Worm (Caenorhabditis elegans) whole organism, early embryonic: ENCODE measurements around the gene kin-9.
A peak's percentile ranks its signal among the peaks of the same experiment; 100 is the strongest.

ENCODE experiments used
- B0310.2 ChIP-seq: sonication (generic microtip); optimal IDR thresholded peaks from 2 replicates; lab custom pipeline; 2016; ENCODE audit warnings: mild to moderate bottlenecking, missing genetic modification characterization, missing compliant biosample characterization
- F13C5.2 ChIP-seq: sonication (generic microtip); optimal IDR thresholded peaks from 2 replicates; lab custom pipeline; 2017; ENCODE audit warnings: mild to moderate bottlenecking, missing genetic modification characterization, inconsistent platforms, missing compliant biosample characterization
- aly-1 ChIP-seq: sonication (generic microtip); optimal IDR thresholded peaks from 2 replicates; lab custom pipeline; 2016; ENCODE audit warnings: missing genetic modification characterization, missing compliant biosample characterization
- ama-1 ChIP-seq: fragments of 150-350 bp; optimal IDR thresholded peaks from 2 replicates; lab custom pipeline; 2014
- ceh-13 ChIP-seq: fragments of 200-800 bp; sonication (Bioruptor generic); optimal IDR thresholded peaks from 2 replicates; lab custom pipeline; 2018; ENCODE audit warnings: mild to moderate bottlenecking, missing genetic modification characterization, missing compliant biosample characterization
- ceh-36 ChIP-seq: sonication (generic microtip); optimal IDR thresholded peaks from 2 replicates; lab custom pipeline; 2016; ENCODE audit warnings: missing genetic modification characterization, inconsistent platforms, missing compliant biosample characterization
- ets-7 ChIP-seq: sonication (generic microtip); optimal IDR thresholded peaks from 2 replicates; lab custom pipeline; 2016; ENCODE audit warnings: missing genotype, missing genetic modification characterization, missing compliant biosample characterization
- flt-1 ChIP-seq: fragments of 200-800 bp; sonication (Bioruptor generic); IDR thresholded peaks from 2 replicates; pipeline ENCODE4 v1.3.6; 2022; ENCODE audit warnings: missing genetic modification characterization, missing compliant biosample characterization
- hmbx-1 ChIP-seq: sonication (generic microtip); optimal IDR thresholded peaks from 2 replicates; lab custom pipeline; 2016; ENCODE audit warnings: mild to moderate bottlenecking, missing genetic modification characterization, missing compliant biosample characterization
- hmg-4 ChIP-seq: fragments of 200-800 bp; sonication (Bioruptor generic); optimal IDR thresholded peaks from 2 replicates; lab custom pipeline; 2018; ENCODE audit warnings: mild to moderate bottlenecking, missing genetic modification characterization, missing compliant biosample characterization
- hnd-1 ChIP-seq: sonication (generic microtip); optimal IDR thresholded peaks from 2 replicates; lab custom pipeline; 2016; ENCODE audit warnings: missing genetic modification characterization, missing compliant biosample characterization
- pes-1 ChIP-seq: fragments of 200-800 bp; sonication (Bioruptor generic); IDR thresholded peaks from 2 replicates; pipeline ENCODE4 v1.3.6; 2022; ENCODE audit warnings: missing genetic modification reagents, missing genetic modification characterization, missing compliant biosample characterization
- scrt-1 ChIP-seq: fragments of 200-800 bp; sonication (Bioruptor generic); IDR thresholded peaks from 2 replicates; pipeline ENCODE4 v1.3.6; 2022; ENCODE audit warnings: missing genetic modification characterization, missing compliant biosample characterization
- sea-1 ChIP-seq: fragments of 200-800 bp; sonication (Bioruptor generic); conservative IDR thresholded peaks from 2 replicates; pipeline ENCODE4 v1.3.6; 2022; ENCODE audit warnings: missing genetic modification characterization, missing compliant biosample characterization
- tbx-11 ChIP-seq: fragments of 200-800 bp; sonication (Bioruptor generic); IDR thresholded peaks from 2 replicates; pipeline ENCODE4 v1.3.6; 2022; ENCODE audit warnings: missing genetic modification characterization, missing compliant biosample characterization
- tbx-37 ChIP-seq: fragments of 200-800 bp; sonication (Bioruptor generic); conservative IDR thresholded peaks from 2 replicates; pipeline ENCODE4 v1.3.6; 2022; ENCODE audit warnings: missing genetic modification reagents, missing genetic modification characterization, missing compliant biosample characterization
- tra-4 ChIP-seq: sonication (generic microtip); optimal IDR thresholded peaks from 2 replicates; lab custom pipeline; 2017; ENCODE audit warnings: missing genetic modification characterization, missing compliant biosample characterization

kin-9 gene

ce11 chrX:8418382-8418781, 14.1 kb upstream of the kin-9 start, which contains the start of gene spp-13:
Gene spp-13 (minus strand): TSS chrX:8418524.
- TF ChIP-seq F13C5.2 (tag; lab: Kevin White, UChicago), result no peak
- TF ChIP-seq tbx-11 (GFP tag; lab: Robert Waterston, UW), result no peak
- TF ChIP-seq aly-1 (tag; lab: Kevin White, UChicago), result no peak
- TF ChIP-seq flt-1, result no peak
- TF ChIP-seq hnd-1 (tag; lab: Kevin White, UChicago), result no peak
- TF ChIP-seq ama-1 (lab: Kevin White, UChicago), result peak; percentile 56
- TF ChIP-seq B0310.2 (tag; lab: Kevin White, UChicago), result no peak

DNA sequence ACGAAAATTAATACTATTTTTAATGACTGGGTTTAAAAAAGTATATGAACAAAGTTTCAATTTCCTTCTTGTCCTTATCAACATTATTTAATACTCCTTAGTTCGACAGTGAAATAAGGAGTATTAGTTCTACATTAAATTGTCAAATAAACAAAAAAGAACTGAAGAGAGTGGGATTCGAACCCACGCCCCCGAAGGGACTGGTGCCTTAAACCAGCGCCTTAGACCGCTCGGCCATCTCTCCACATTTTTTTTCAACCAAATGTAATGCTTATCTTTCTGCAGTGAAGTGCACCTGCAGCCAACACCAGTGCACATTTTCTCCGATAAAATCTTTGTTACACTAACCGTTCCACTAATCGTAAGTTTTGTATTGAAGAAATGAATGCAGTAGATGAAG, 13.2 kb upstream of the kin-9 start:
- no peak for TF ChIP-seq hnd-1 (tag; lab: Kevin White, UChicago)
- 0 out of 2 replicates have a peak, but pooled peaks have one; percentile 21 for TF ChIP-seq pes-1
- TF ChIP-seq tbx-37, result no peak
- TF ChIP-seq tra-4 (tag; lab: Kevin White, UChicago), result no peak
- TF ChIP-seq hmbx-1 (tag; lab: Kevin White, UChicago), result no peak

DNA sequence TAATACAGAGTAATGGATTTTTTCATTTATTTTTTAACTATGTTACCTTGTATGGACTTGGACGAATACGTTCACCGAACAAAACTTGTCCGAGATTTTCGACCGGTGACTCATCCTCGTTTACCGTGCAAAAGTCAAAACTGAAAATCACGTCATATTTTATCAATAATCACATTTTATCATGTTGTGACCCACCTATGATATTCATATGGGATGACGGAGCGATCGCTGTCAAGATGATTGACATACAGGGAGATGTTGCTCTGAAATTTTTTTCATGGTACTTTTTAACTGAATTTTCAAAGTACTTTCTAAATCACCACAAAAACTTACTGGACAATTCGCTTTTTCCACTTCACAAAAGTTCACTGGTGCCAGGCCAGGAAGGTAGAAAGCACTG, 10.9 kb upstream of the kin-9 start:
- no peak for TF ChIP-seq tbx-11 (GFP tag; lab: Robert Waterston, UW)
- TF ChIP-seq pes-1, result no peak
- no peak for TF ChIP-seq hmg-4 (GFP tag; lab: Kevin White, UChicago)
- TF ChIP-seq ama-1 (lab: Kevin White, UChicago), result no peak
- no peak for TF ChIP-seq flt-1
- no peak for TF ChIP-seq ceh-36
- no peak for TF ChIP-seq tbx-37

ce11 chrX:8422020-8422419, 10.4 kb upstream of the kin-9 start, which contains the start of gene tag-123:
Gene tag-123 (minus strand): TSS chrX:8422055.
- TF ChIP-seq hmbx-1 (tag; lab: Kevin White, UChicago), result no peak
- 0 out of 2 replicates have a peak, but pooled peaks have one; percentile 27 for TF ChIP-seq scrt-1 (GFP tag; lab: Robert Waterston, UW)
- peak; percentile 42 for TF ChIP-seq F13C5.2 (tag; lab: Kevin White, UChicago)
- peak; percentile 41 for TF ChIP-seq hmg-4 (GFP tag; lab: Kevin White, UChicago)

DNA sequence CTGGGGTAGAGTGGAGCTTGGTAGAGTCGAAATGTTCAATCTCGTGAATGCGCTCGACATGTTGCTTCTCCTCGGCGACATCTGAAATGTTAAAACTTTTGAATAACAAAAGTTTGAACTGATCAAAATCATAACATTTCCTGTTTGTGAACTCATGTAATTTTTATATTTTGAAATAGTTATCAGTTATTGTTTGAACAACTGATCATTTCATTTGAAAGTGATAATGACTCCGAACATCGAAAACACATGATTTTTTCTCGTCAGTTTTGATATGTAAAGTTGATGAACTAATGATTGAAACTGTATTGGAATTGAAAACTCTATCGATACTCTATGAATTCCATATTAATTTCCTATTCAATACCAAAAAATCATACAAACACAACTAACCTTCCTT, 9.3 kb upstream of the kin-9 start:
- TF ChIP-seq F13C5.2 (tag; lab: Kevin White, UChicago) (no peak), hmbx-1 (tag; lab: Kevin White, UChicago) (no peak), tbx-11 (GFP tag; lab: Robert Waterston, UW) (no peak), B0310.2 (tag; lab: Kevin White, UChicago) (no peak), scrt-1 (GFP tag; lab: Robert Waterston, UW) (no peak), pes-1 (no peak), hmg-4 (GFP tag; lab: Kevin White, UChicago) (no peak), ceh-13 (GFP tag; lab: Kevin White, UChicago) (no peak), ets-7 (no peak), sea-1 (GFP tag; lab: Robert Waterston, UW) (no peak), ama-1 (lab: Kevin White, UChicago) (no peak), tbx-37 (no peak), aly-1 (tag; lab: Kevin White, UChicago) (no peak), tra-4 (tag; lab: Kevin White, UChicago) (no peak), hnd-1 (tag; lab: Kevin White, UChicago) (no peak), flt-1 (no peak)

- TF ChIP-seq tbx-11 (GFP tag; lab: Robert Waterston, UW), result 0 out of 2 replicates have a peak, but pooled peaks have one; percentile 18
- no peak for TF ChIP-seq ama-1 (lab: Kevin White, UChicago)
Measured at ce11 chrX:8423633-8424032, 8.8 kb upstream of the kin-9 start, which contains the start of gene tth-1. Gene tth-1 (minus strand): TSS chrX:8423733.

DNA sequence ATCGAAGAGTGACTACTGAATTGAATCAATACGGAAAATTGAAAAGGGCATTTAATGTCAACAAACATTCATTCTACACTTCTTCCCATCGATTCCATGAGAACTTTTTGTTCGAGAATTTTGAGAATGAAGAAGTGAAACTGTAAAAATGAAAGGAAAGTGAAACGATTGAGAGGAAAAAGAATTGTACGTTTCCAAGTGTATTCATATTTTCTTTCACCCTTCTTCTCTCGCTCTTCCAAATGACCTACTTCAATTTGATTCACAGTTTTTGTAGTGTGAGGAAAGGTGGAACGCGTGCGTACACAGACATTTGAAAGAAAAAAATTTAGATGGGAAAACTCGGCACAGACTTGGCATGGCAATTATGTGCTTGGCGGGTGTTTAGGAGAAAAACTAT, 8.2 kb upstream of the kin-9 start:
- TF ChIP-seq ama-1 (lab: Kevin White, UChicago) (no peak), aly-1 (tag; lab: Kevin White, UChicago) (no peak), sea-1 (GFP tag; lab: Robert Waterston, UW) (no peak), F13C5.2 (tag; lab: Kevin White, UChicago) (no peak), pes-1 (no peak), tra-4 (tag; lab: Kevin White, UChicago) (no peak), ets-7 (no peak), ceh-36 (no peak), hnd-1 (tag; lab: Kevin White, UChicago) (no peak), tbx-11 (GFP tag; lab: Robert Waterston, UW) (no peak)

DNA sequence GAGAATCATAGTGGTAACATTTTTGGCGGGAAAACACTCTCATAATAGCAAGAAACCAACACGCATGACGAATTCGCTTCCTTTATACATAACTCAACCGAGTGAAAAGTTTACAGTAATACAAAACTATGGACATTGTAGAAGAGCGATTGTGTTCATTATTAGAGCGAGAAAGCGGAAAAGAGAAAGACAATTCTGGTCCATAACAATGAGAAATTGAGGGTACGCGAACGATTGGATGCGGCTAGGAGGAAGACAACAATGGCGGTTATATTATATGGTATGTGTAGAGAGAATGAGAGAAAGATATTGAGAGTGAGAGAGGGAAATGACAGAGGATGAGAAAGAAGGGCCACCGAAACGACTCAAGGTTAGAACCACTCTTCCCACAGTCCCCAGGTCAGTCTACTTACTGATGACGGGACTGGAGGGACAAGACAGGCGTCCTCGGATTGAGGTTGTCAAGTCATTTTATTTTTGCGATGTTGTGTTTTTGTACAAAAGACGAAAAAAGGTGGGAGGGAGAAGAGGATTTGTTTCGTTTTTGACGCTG, 6.2 kb upstream of the kin-9 start:
- TF ChIP-seq B0310.2 (tag; lab: Kevin White, UChicago), result no peak
- TF ChIP-seq pes-1, result no peak
- no peak for TF ChIP-seq scrt-1 (GFP tag; lab: Robert Waterston, UW)

- TF ChIP-seq flt-1 (no peak), aly-1 (tag; lab: Kevin White, UChicago) (no peak), tbx-11 (GFP tag; lab: Robert Waterston, UW) (no peak), hnd-1 (tag; lab: Kevin White, UChicago) (no peak), sea-1 (GFP tag; lab: Robert Waterston, UW) (no peak), hmg-4 (GFP tag; lab: Kevin White, UChicago) (no peak), ceh-13 (GFP tag; lab: Kevin White, UChicago) (no peak), tbx-37 (no peak), ama-1 (lab: Kevin White, UChicago) (no peak), scrt-1 (GFP tag; lab: Robert Waterston, UW) (no peak), ets-7 (no peak), pes-1 (no peak), tra-4 (tag; lab: Kevin White, UChicago) (no peak), ceh-36 (no peak), hmbx-1 (tag; lab: Kevin White, UChicago) (no peak)
Measured at ce11 chrX:8428319-8428888, 4.1 kb upstream of the kin-9 start, which contains the start of gene F08F1.3. Gene F08F1.3 (plus strand): TSS chrX:8428838.
